Worm (Caenorhabditis elegans) whole organism, L4 larva: ENCODE results near the gene F32D8.7.

ENCODE experiments used
- F44E2.7 ChIP-seq: fragments of 200-800 bp; sonication (Bioruptor generic); IDR thresholded peaks from 2 replicates; pipeline ENCODE4 v2.1.2; 2022; ENCODE audit warnings: missing genetic modification characterization, missing compliant biosample characterization
- T20F7.1 ChIP-seq: fragments of 200-800 bp; sonication (Bioruptor generic); optimal IDR thresholded peaks from 2 replicates; lab custom pipeline; 2018; ENCODE audit warnings: mild to moderate bottlenecking, missing genetic modification characterization, missing compliant biosample characterization
- T26A8.4 ChIP-seq: fragments of 200-800 bp; sonication (Bioruptor generic); IDR thresholded peaks from 2 replicates; pipeline ENCODE4 v1.3.6; 2022; ENCODE audit warnings: missing genetic modification characterization, missing compliant biosample characterization
- aha-1 ChIP-seq: fragments of 150-350 bp; peaks from one replicate; lab custom pipeline; 2014; ENCODE audit warnings: missing biosample characterization, missing genetic modification characterization
- ceh-44 ChIP-seq: fragments of 200-800 bp; sonication (Bioruptor generic); IDR thresholded peaks from 2 replicates; pipeline ENCODE4 v1.3.6; 2022; ENCODE audit warnings: missing genetic modification reagents, missing genetic modification characterization, missing compliant biosample characterization
- ceh-62 ChIP-seq: sonication (generic microtip); optimal IDR thresholded peaks from 2 replicates; lab custom pipeline; 2017; ENCODE audit warnings: missing biosample characterization, missing genetic modification characterization
- ceh-82 ChIP-seq: sonication (generic microtip); optimal IDR thresholded peaks from 2 replicates; lab custom pipeline; 2017; ENCODE audit warnings: missing biosample characterization, missing genetic modification characterization
- ces-1 ChIP-seq: fragments of 150-350 bp; sonication (generic microtip); optimal IDR thresholded peaks from 4 replicates; lab custom pipeline; 2014; ENCODE audit warnings: missing biosample characterization, missing genetic modification reagents, missing genetic modification characterization
- daf-12 ChIP-seq: fragments of 150-350 bp; optimal IDR thresholded peaks from 2 replicates; lab custom pipeline; 2014; ENCODE audit warnings: missing biosample characterization, missing genetic modification reagents, missing genetic modification characterization
- daf-16 ChIP-seq, 3 experiments: sonication (generic microtip); optimal IDR thresholded peaks; 2 replicates each; lab custom pipeline; 2016 to 2017; ENCODE audit warnings: missing genetic modification characterization in 3 of 3, missing genetic modification reagents in 3 of 3, mild to moderate bottlenecking in 2 of 3, missing compliant biosample characterization in 2 of 3, missing biosample characterization in 1 of 3, moderate library complexity in 1 of 3
- dmd-6 ChIP-seq: fragments of 200-800 bp; sonication (Bioruptor generic); IDR thresholded peaks from 2 replicates; pipeline ENCODE4 v1.3.6; 2022; ENCODE audit warnings: missing genetic modification reagents, missing genetic modification characterization, missing compliant biosample characterization
- dpl-1 ChIP-seq: fragments of 150-350 bp; optimal IDR thresholded peaks from 2 replicates; lab custom pipeline; 2014; ENCODE audit warnings: missing biosample characterization, missing genetic modification reagents, missing genetic modification characterization
- hlh-11 ChIP-seq: fragments of 200-800 bp; sonication (Bioruptor generic); optimal IDR thresholded peaks from 2 replicates; lab custom pipeline; 2018; ENCODE audit warnings: mild to moderate bottlenecking, missing genetic modification characterization, missing compliant biosample characterization
- hlh-30 ChIP-seq: sonication (generic microtip); optimal IDR thresholded peaks from 2 replicates; lab custom pipeline; 2017; ENCODE audit warnings: antibody characterized with exemption, mild to moderate bottlenecking, missing genetic modification characterization, missing compliant biosample characterization; ENCODE audit not compliant: insufficient read depth
- lin-1 ChIP-seq: fragments of 200-800 bp; sonication (Bioruptor generic); IDR thresholded peaks from 2 replicates; pipeline ENCODE4 v1.3.6; 2022; ENCODE audit warnings: missing genetic modification reagents, missing genetic modification characterization, missing compliant biosample characterization
- lin-13 ChIP-seq: fragments of 150-350 bp; optimal IDR thresholded peaks from 2 replicates; lab custom pipeline; 2014; ENCODE audit warnings: missing biosample characterization, missing genetic modification reagents, missing genetic modification characterization
- lin-39 ChIP-seq: fragments of 150-350 bp; optimal IDR thresholded peaks from 2 replicates; lab custom pipeline; 2014; ENCODE audit warnings: missing biosample characterization, missing genetic modification reagents, missing genetic modification characterization
- lir-3 ChIP-seq: sonication (generic microtip); optimal IDR thresholded peaks from 2 replicates; lab custom pipeline; 2016; ENCODE audit warnings: mild to moderate bottlenecking, missing genetic modification characterization, missing compliant biosample characterization
- madf-5 ChIP-seq, 2 experiments: fragments of 200-800 bp; sonication (Bioruptor generic); IDR thresholded peaks; 2 replicates each; pipeline ENCODE4 v1.3.6; 2022; ENCODE audit warnings: missing compliant biosample characterization in 2 of 2, missing genetic modification characterization in 2 of 2
- mdt-29 ChIP-seq: fragments of 200-800 bp; sonication (Bioruptor generic); IDR thresholded peaks from 2 replicates; pipeline ENCODE4 v1.3.6; 2022; ENCODE audit warnings: missing genetic modification reagents, missing genetic modification characterization, missing compliant biosample characterization
- nhr-102 ChIP-seq: sonication (generic microtip); optimal IDR thresholded peaks from 2 replicates; lab custom pipeline; 2016; ENCODE audit warnings: mild to moderate bottlenecking, missing genetic modification characterization, moderate library complexity, missing compliant biosample characterization
- nhr-25 ChIP-seq: sonication (generic microtip); optimal IDR thresholded peaks from 2 replicates; lab custom pipeline; 2017; ENCODE audit warnings: missing genetic modification characterization, mild to moderate bottlenecking, missing compliant biosample characterization, antibody characterized with exemption, moderate library complexity, borderline replicate concordance; ENCODE audit not compliant: insufficient read depth
- nhr-28 ChIP-seq: fragments of 150-350 bp; optimal IDR thresholded peaks from 2 replicates; lab custom pipeline; 2014; ENCODE audit warnings: missing biosample characterization, missing genetic modification characterization
- nhr-76 ChIP-seq: fragments of 150-350 bp; optimal IDR thresholded peaks from 2 replicates; lab custom pipeline; 2014; ENCODE audit warnings: missing biosample characterization, missing genetic modification characterization
- pha-4 ChIP-seq, 2 experiments: fragments of 150-350 bp in 1 of 2; fragments of 200-800 bp in 1 of 2; sonication (Bioruptor generic) in 1 of 2; IDR thresholded peaks in 1 of 2; optimal IDR thresholded peaks in 1 of 2; 2 replicates each; pipeline versions ENCODE4 v1.3.6 to Lab custom; 2014 to 2022; ENCODE audit warnings: missing genetic modification characterization in 2 of 2, missing genetic modification reagents in 2 of 2, missing biosample characterization in 1 of 2, missing compliant biosample characterization in 1 of 2
- php-3 ChIP-seq: fragments of 200-800 bp; sonication (Bioruptor generic); IDR thresholded peaks from 2 replicates; pipeline ENCODE4 v1.3.6; 2022; ENCODE audit warnings: missing genetic modification reagents, missing genetic modification characterization, missing compliant biosample characterization
- sdz-12 ChIP-seq: fragments of 200-800 bp; sonication (Bioruptor generic); optimal IDR thresholded peaks from 2 replicates; lab custom pipeline; 2018; ENCODE audit warnings: mild to moderate bottlenecking, missing genetic modification characterization, missing compliant biosample characterization
- skn-1 ChIP-seq: fragments of 150-350 bp; optimal IDR thresholded peaks from 2 replicates; lab custom pipeline; 2014; ENCODE audit warnings: missing biosample characterization, missing genetic modification characterization
- snpc-1.2 ChIP-seq: fragments of 200-800 bp; sonication (Bioruptor generic); IDR thresholded peaks from 2 replicates; pipeline ENCODE4 v1.3.6; 2022; ENCODE audit warnings: missing genetic modification reagents, missing genetic modification characterization, missing compliant biosample characterization
- spr-3 ChIP-seq: fragments of 200-800 bp; sonication (Bioruptor generic); optimal IDR thresholded peaks from 2 replicates; lab custom pipeline; 2018; ENCODE audit warnings: mild to moderate bottlenecking, missing genetic modification characterization, missing compliant biosample characterization
- tag-97 ChIP-seq: fragments of 200-800 bp; sonication (Bioruptor generic); IDR thresholded peaks from 2 replicates; pipeline ENCODE4 v1.3.6; 2022; ENCODE audit warnings: missing genetic modification characterization, missing compliant biosample characterization
- unc-62 ChIP-seq, 3 experiments: fragments of 150-350 bp in 1 of 3; sonication (generic microtip); optimal IDR thresholded peaks in 2 of 3; peaks in 1 of 3; 1 replicate in 1 of 3; 2 replicates in 2 of 3; lab custom pipeline; 2014 to 2017; ENCODE audit warnings: missing biosample characterization in 3 of 3, missing genetic modification characterization in 3 of 3, missing genetic modification reagents in 3 of 3, missing genotype in 1 of 3
- zag-1 ChIP-seq: fragments of 150-350 bp; optimal IDR thresholded peaks from 2 replicates; lab custom pipeline; 2014; ENCODE audit warnings: missing biosample characterization, missing genetic modification characterization
- ztf-7 ChIP-seq: fragments of 150-350 bp; optimal IDR thresholded peaks from 2 replicates; lab custom pipeline; 2014; ENCODE audit warnings: missing biosample characterization, missing genetic modification characterization

Gene F32D8.7

DNA sequence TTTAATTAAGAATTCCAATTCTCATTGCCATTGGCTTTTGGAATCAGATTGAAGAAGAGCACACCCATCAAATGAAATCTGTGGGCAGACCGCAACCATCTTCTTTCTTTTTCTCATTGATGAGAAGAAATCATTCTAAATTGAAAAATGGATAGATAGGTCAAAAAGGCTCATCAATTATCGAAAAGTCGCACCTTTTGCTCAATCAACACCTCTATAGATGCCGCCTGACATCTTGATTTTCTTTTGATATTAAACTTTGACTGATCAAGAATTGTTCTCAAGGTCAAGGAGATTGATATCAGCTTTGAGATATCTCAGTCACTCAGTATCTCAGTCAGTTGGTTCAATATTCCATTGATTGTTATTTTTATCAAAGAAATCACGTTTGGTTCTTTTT lies 11.7 kb downstream of the F32D8.7 start:
- TF ChIP-seq dmd-6 (no peak), sdz-12 (no peak), nhr-102 (tag; lab: Kevin White, UChicago) (no peak), snpc-1.2 (GFP tag; lab: Robert Waterston, UW) (no peak), ces-1 (no peak), ceh-62 (no peak), daf-12 (no peak), daf-16 (GFP tag; optimal IDR thresholded peaks at IDR 0.05; lab: Kevin White, UChicago) (no peak), daf-16 (tag; optimal IDR thresholded peaks at IDR 0.05; lab: Kevin White, UChicago) (no peak), tag-97 (no peak), zag-1 (tag; lab: Kevin White, UChicago) (no peak), ceh-82 (tag; lab: Kevin White, UChicago) (no peak), php-3 (GFP tag; lab: Robert Waterston, UW) (no peak), lin-13 (GFP tag; lab: Kevin White, UChicago) (no peak), lir-3 (tag; lab: Kevin White, UChicago) (no peak), hlh-30 (tag; lab: Kevin White, UChicago) (no peak)
- TF ChIP-seq, all 104 proteins: peak for 0

DNA sequence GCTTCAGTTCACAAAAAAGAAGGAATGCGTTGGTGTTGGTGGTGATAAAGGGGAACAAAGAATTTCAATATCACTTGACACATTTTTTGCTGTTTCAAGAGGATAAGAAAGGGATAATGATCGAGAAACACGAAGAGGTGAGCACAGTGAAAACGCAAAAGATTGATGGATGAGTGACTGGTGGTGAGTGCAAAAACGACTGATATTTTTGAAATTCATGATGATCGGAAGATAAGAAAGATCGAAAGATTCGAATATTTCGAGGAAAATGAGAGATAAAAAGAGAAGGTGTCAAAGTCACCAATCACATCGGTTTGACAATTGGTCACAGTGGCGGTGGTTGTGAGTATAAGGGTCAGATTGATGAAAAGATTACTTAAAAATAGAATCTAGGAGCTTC lies 17.7 kb downstream of the F32D8.7 start:
- no peak for TF ChIP-seq F44E2.7
- no peak for TF ChIP-seq lin-1 (GFP tag; lab: Robert Waterston, UW)
- no peak for TF ChIP-seq madf-5 (GFP tag; IDR thresholded peaks at IDR 0.05; lab: Robert Waterston, UW)
- no peak for TF ChIP-seq pha-4 (GFP tag; IDR thresholded peaks at IDR 0.05; lab: Robert Waterston, UW)
- TF ChIP-seq pha-4 (tag; optimal IDR thresholded peaks at IDR 0.05; lab: Kevin White, UChicago): no peak

DNA sequence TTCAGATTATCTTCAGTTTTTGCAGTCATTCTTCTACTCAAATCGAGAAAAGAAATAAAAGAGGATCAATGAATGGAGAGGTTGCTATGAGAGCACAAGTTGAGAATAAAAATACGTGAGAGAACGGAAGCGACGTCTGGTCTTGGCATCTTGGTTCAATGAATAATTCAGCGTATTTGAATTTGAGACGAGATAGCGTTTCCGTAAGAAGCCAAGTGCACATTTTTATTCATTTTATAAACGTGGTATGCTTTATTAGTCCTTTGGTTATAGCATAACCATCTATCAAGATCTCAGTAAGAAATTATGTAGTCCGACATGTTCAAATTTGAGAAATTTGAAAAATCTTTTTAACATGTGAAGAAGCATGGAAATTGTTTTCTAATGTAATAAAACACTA lies 20.1 kb downstream of the F32D8.7 start, which contains the start of gene F58B4.2:
TSS of gene F58B4.2 (minus strand) at position 101 of the 400 bp plus-strand sequence.
- TF ChIP-seq lin-1 (GFP tag; lab: Robert Waterston, UW) (no peak), mdt-29 (GFP tag; lab: Robert Waterston, UW) (no peak), F44E2.7 (no peak), nhr-28 (tag; lab: Kevin White, UChicago) (no peak), ztf-7 (no peak), hlh-11 (tag; lab: Kevin White, UChicago) (no peak), T20F7.1 (GFP tag; lab: Kevin White, UChicago) (no peak), spr-3 (GFP tag; lab: Kevin White, UChicago) (no peak), nhr-25 (tag; lab: Kevin White, UChicago) (no peak), lin-39 (tag; lab: Kevin White, UChicago) (no peak), T26A8.4 (GFP tag; lab: Robert Waterston, UW) (no peak), skn-1 (tag; lab: Kevin White, UChicago) (no peak), ceh-82 (tag; lab: Kevin White, UChicago) (no peak), ceh-44 (GFP tag; lab: Robert Waterston, UW) (no peak), nhr-76 (tag; lab: Kevin White, UChicago) (no peak), dpl-1 (GFP tag; lab: Kevin White, UChicago) (no peak)

DNA sequence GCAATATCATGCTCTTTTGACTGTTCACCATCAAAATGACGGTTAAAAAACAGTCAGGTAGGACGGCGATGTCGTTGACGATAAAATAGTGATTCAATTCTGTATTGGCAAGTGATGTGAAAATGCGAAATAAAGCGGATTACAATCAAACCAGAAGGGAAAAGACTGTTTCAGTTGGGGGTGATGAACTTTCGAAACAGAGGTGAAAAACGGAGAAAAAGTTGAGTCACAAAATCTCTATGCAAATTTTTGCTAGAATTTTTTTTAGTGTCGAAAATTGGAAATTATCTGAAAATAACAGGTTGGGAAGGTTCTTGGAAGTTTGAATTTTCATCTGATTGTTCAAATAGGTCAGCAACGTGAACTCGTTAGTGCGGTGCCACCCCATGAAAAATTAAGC lies 23.5 kb downstream of the F32D8.7 start, which contains the start of gene nas-31:
TSS of gene nas-31 (minus strand) at position 101 of the 400 bp plus-strand sequence.
- TF ChIP-seq aha-1 (tag; lab: Kevin White, UChicago): peak; percentile 36
- TF ChIP-seq unc-62 (GFP tag; optimal IDR thresholded peaks at IDR 0.05 in 1 of 2; lab: Kevin White, UChicago): peak in 1 of 2 experiments; percentile 58
- TF ChIP-seq unc-62 (tag; optimal IDR thresholded peaks at IDR 0.05; lab: Kevin White, UChicago): no peak
- no peak for TF ChIP-seq dpl-1 (GFP tag; lab: Kevin White, UChicago)
